Fruit fly (Drosophila melanogaster): ENCODE data around the gene CG16736.
A peak's percentile ranks its signal among the peaks of the same experiment; 100 is the strongest.

The CG16736 gene

dm6 chr3R:9213029-9213428 is 44.5 kb downstream of the CG16736 start (continued):
- no peak for TF ChIP-seq Smox (GFP tag; optimal IDR thresholded peaks at IDR 0.05)
- TF ChIP-seq CG4318 (GFP tag; optimal IDR thresholded peaks at IDR 0.05) = no peak
- no peak for TF ChIP-seq dsx (GFP tag; optimal IDR thresholded peaks at IDR 0.05; ENCODE audit: poor library complexity, severe bottlenecking)
- no peak for TF ChIP-seq CG3919 (GFP tag; optimal IDR thresholded peaks at IDR 0.05)
- no peak for TF ChIP-seq CG6276 (GFP tag; optimal IDR thresholded peaks at IDR 0.05)
- peak; percentile 29 for TF ChIP-seq Sox14 (GFP tag; optimal IDR thresholded peaks at IDR 0.05)
- no peak for TF ChIP-seq Eip93F (GFP tag; optimal IDR thresholded peaks at IDR 0.05)
- peak; percentile 34 for TF ChIP-seq OdsH (GFP tag; optimal IDR thresholded peaks at IDR 0.05)
- no peak for TF ChIP-seq Sox15 (GFP tag; optimal IDR thresholded peaks at IDR 0.05)
- TF ChIP-seq Sox102F (GFP tag; optimal IDR thresholded peaks at IDR 0.05) = no peak
- TF ChIP-seq acj6 (GFP tag; optimal IDR thresholded peaks at IDR 0.05) = peak; percentile 28
- TF ChIP-seq CG31627 (GFP tag; optimal IDR thresholded peaks at IDR 0.05) = peak; percentile 20
- TF ChIP-seq Hr38 (GFP tag; optimal IDR thresholded peaks at IDR 0.05) = no peak
- TF ChIP-seq fd85E (GFP tag; optimal IDR thresholded peaks at IDR 0.05) = no peak
- TF ChIP-seq vri (GFP tag; optimal IDR thresholded peaks at IDR 0.05) = no peak
- peak; percentile 8 for TF ChIP-seq Ets96B (tag; optimal IDR thresholded peaks at IDR 0.05)
- no peak for TF ChIP-seq Ets21C (GFP tag; optimal IDR thresholded peaks at IDR 0.05)
- TF ChIP-seq eg (GFP tag; IDR thresholded peaks at IDR 0.05) = no peak
- no peak for TF ChIP-seq spab (GFP tag; optimal IDR thresholded peaks at IDR 0.05)
- no peak for TF ChIP-seq CG11902 (GFP tag; optimal IDR thresholded peaks at IDR 0.05)
- TF ChIP-seq svp (GFP tag) = no peak
- no peak for TF ChIP-seq CG9139 (GFP tag; optimal IDR thresholded peaks at IDR 0.05)
- TF ChIP-seq CG7368 (GFP tag; optimal IDR thresholded peaks at IDR 0.05) = no peak
- no peak for TF ChIP-seq CG1621 (tag; optimal IDR thresholded peaks at IDR 0.05)
- 0 out of 3 replicates have a peak, but pooled peaks have one; percentile 35 for TF ChIP-seq CG8119 (GFP tag; IDR thresholded peaks at IDR 0.05)
- TF ChIP-seq CG15336 (GFP tag; IDR thresholded peaks at IDR 0.05) = no peak; the same call in 1 of the 2 replicates
- no peak for TF ChIP-seq CG34406 (GFP tag; optimal IDR thresholded peaks at IDR 0.05)
- TF ChIP-seq Lpt (GFP tag; optimal IDR thresholded peaks at IDR 0.05) = no peak
- TF ChIP-seq fkh (GFP tag; optimal IDR thresholded peaks at IDR 0.05) = no peak
- no peak for TF ChIP-seq CG11294 (GFP tag; IDR thresholded peaks at IDR 0.05)
- peak; percentile 27 for TF ChIP-seq pdm3 (GFP tag; optimal IDR thresholded peaks at IDR 0.05)
- TF ChIP-seq CG32006 (GFP tag; optimal IDR thresholded peaks at IDR 0.05) = peak; percentile 48
- peak; percentile 14 for TF ChIP-seq CG6808 (GFP tag; optimal IDR thresholded peaks at IDR 0.05)
- no peak for TF ChIP-seq Blimp-1 (GFP tag; optimal IDR thresholded peaks at IDR 0.05)
- peak; percentile 9 for TF ChIP-seq CG3032 (tag; optimal IDR thresholded peaks at IDR 0.05)
- peak; percentile 56 for TF ChIP-seq Eip78C (GFP tag)
- peak; percentile 22 for TF ChIP-seq Eip75B (GFP tag; optimal IDR thresholded peaks at IDR 0.05)
- TF ChIP-seq CG10669 (GFP tag; optimal IDR thresholded peaks at IDR 0.05) = peak; percentile 32
